Worm (Caenorhabditis elegans) whole organism, L2 larva: ENCODE results near the gene flp-9.

ENCODE experiments used
- F13H6.1 ChIP-seq: sonication (generic microtip); optimal IDR thresholded peaks from 2 replicates; lab custom pipeline; 2016; ENCODE audit warnings: missing genetic modification characterization, missing compliant biosample characterization
- egl-27 ChIP-seq: sonication (generic microtip); optimal IDR thresholded peaks from 3 replicates; lab custom pipeline; 2017; ENCODE audit warnings: missing biosample characterization, missing genetic modification reagents, missing genetic modification characterization

DNA sequence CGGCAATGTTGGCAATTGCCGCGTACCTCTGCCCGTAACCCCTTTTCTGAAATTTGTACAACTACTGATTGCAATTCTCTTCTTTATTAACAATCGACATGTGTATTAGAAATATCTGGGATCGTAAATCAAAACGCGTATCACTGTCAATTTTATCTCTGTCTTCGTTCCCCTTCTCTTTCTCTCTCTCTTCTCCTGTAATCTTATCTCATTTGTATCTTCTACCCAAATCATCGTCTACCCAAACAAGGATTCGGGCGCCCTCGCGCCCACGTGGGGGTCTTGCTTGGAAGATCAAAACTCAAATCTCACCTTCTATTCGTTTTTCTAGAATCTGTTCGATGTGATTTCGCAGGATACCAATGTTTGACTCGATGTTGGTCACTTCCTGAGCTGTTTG, 46.4 kb downstream of the flp-9 start, which contains the start of gene C27D8.2:
- TF ChIP-seq F13H6.1 (no peak), egl-27 (no peak)
